Worm (Caenorhabditis elegans): ENCODE results near the gene tag-164.
A peak's percentile ranks its signal among the peaks of the same experiment; 100 is the strongest.

Gene tag-164

DNA sequence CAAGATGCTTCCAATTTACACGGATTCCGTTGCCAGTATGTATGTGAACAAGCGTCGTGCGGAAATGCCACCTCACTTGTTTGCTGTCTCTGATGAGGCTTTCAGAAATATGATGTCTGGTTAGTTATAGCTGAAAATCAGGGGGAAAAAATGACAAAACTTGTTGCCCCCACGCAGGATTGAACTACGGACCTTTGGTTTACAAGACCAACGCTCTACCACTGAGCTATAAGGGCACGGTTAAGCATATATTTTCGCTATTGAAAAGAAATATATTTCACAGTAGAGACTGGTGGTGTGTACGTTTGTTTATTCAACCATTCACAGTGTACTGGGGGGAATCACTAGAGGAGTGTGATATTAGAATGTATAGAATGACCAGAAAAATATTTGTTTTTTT is 48.1 kb upstream of the tag-164 start (continued):
- TF ChIP-seq nhr-102 (tag; optimal IDR thresholded peaks at IDR 0.05), result no peak
- TF ChIP-seq mes-2 (tag; optimal IDR thresholded peaks at IDR 0.05; ENCODE audit: poor library complexity, severe bottlenecking), result peak; percentile 40
- peak; percentile 28 for TF ChIP-seq F49E8.2 (tag; optimal IDR thresholded peaks at IDR 0.05; ENCODE audit: borderline replicate concordance)
- TF ChIP-seq tra-1 (GFP tag; IDR thresholded peaks at IDR 0.05), result 0 out of 2 replicates have a peak, but pooled peaks have one; percentile 12
- no peak for TF ChIP-seq attf-4 (tag; optimal IDR thresholded peaks at IDR 0.05)
- peak; percentile 28 for TF ChIP-seq spr-3 (GFP tag; optimal IDR thresholded peaks at IDR 0.05)
- TF ChIP-seq aha-1 (tag), result no peak
- TF ChIP-seq ces-1 (GFP tag; optimal IDR thresholded peaks at IDR 0.05), result no peak
- no peak for TF ChIP-seq F37D6.2 (tag; optimal IDR thresholded peaks at IDR 0.05)
- TF ChIP-seq ctbp-1 (GFP tag; IDR thresholded peaks at IDR 0.05), result no peak
- no peak for TF ChIP-seq skn-1 (tag; optimal IDR thresholded peaks at IDR 0.05)
- no peak for TF ChIP-seq nhr-111 (GFP tag; optimal IDR thresholded peaks at IDR 0.05)
- no peak for TF ChIP-seq madf-5 (GFP tag; IDR thresholded peaks at IDR 0.05)
- TF ChIP-seq mdl-1 (tag; optimal IDR thresholded peaks at IDR 0.05), result no peak
- no peak for TF ChIP-seq hif-1 (tag; optimal IDR thresholded peaks at IDR 0.05)
- TF ChIP-seq nhr-10 (tag; optimal IDR thresholded peaks at IDR 0.05), result no peak
- no peak for TF ChIP-seq lin-39 (tag; optimal IDR thresholded peaks at IDR 0.05)
- TF ChIP-seq aly-2 (tag; optimal IDR thresholded peaks at IDR 0.05), result no peak
- TF ChIP-seq D1046.2 (GFP tag; IDR thresholded peaks at IDR 0.05), result no peak
- peak; percentile 9 for TF ChIP-seq spr-1 (tag; optimal IDR thresholded peaks at IDR 0.05)
- no peak for TF ChIP-seq daf-19 (GFP tag; conservative IDR thresholded peaks at IDR 0.05)
- TF ChIP-seq hlh-11 (tag; optimal IDR thresholded peaks at IDR 0.05), result no peak
- no peak for TF ChIP-seq zag-1 (tag; optimal IDR thresholded peaks at IDR 0.05)
- no peak for TF ChIP-seq set-16 (GFP tag; IDR thresholded peaks at IDR 0.05)
- peak in 1 of 2 experiments; percentile 42 for TF ChIP-seq daf-16 (GFP tag; optimal IDR thresholded peaks at IDR 0.05)
- TF ChIP-seq daf-16 (tag; optimal IDR thresholded peaks at IDR 0.05), result no peak
- TF ChIP-seq lsy-2 (tag; optimal IDR thresholded peaks at IDR 0.05), result no peak
- TF ChIP-seq ceh-82 (tag; optimal IDR thresholded peaks at IDR 0.05), result no peak
- TF ChIP-seq ztf-11 (tag; optimal IDR thresholded peaks at IDR 0.05), result no peak
- no peak for TF ChIP-seq zfp-2 (tag; optimal IDR thresholded peaks at IDR 0.05)
- TF ChIP-seq sdz-12 (GFP tag; optimal IDR thresholded peaks at IDR 0.05), result no peak
- TF ChIP-seq ceh-28 (tag; optimal IDR thresholded peaks at IDR 0.05), result no peak
- no peak for TF ChIP-seq zfp-3 (GFP tag; conservative IDR thresholded peaks at IDR 0.05)
- no peak for TF ChIP-seq ztf-7 (tag; optimal IDR thresholded peaks at IDR 0.05)
- no peak for TF ChIP-seq dve-1 (tag; optimal IDR thresholded peaks at IDR 0.05; ENCODE audit: insufficient read depth)
- TF ChIP-seq unc-39 (tag; optimal IDR thresholded peaks at IDR 0.05), result no peak
- TF ChIP-seq hmg-1.1 (GFP tag; IDR thresholded peaks at IDR 0.05), result no peak
- TF ChIP-seq hlh-30 (tag; optimal IDR thresholded peaks at IDR 0.05; ENCODE audit: insufficient read depth), result no peak
- TF ChIP-seq madf-9 (GFP tag; conservative IDR thresholded peaks at IDR 0.05), result no peak; the same call in 1 of the 2 replicates
- TF ChIP-seq gei-8 (GFP tag; optimal IDR thresholded peaks at IDR 0.05), result no peak
- TF ChIP-seq ZK546.5 (tag; optimal IDR thresholded peaks at IDR 0.05), result no peak
- no peak for TF ChIP-seq tag-97 (GFP tag; IDR thresholded peaks at IDR 0.05)
- TF ChIP-seq dpl-1 (GFP tag; optimal IDR thresholded peaks at IDR 0.05), result no peak
- no peak for TF ChIP-seq Y5F2A.4 (GFP tag; optimal IDR thresholded peaks at IDR 0.05)
- peak; percentile 62; the same call in 1 of the 2 replicates for TF ChIP-seq vab-7 (GFP tag; IDR thresholded peaks at IDR 0.05)
- TF ChIP-seq rbr-2 (tag; optimal IDR thresholded peaks at IDR 0.05), result no peak
- peak; percentile 59; the same call in 1 of the 2 replicates for TF ChIP-seq F44E2.7 (GFP tag; IDR thresholded peaks at IDR 0.05)
- TF ChIP-seq fos-1 (tag; optimal IDR thresholded peaks at IDR 0.05), result no peak
- TF ChIP-seq php-3 (GFP tag; IDR thresholded peaks at IDR 0.05), result no peak
- no peak for TF ChIP-seq zip-11 (GFP tag; IDR thresholded peaks at IDR 0.05)
- no peak for TF ChIP-seq dmd-6 (GFP tag; IDR thresholded peaks at IDR 0.05)
- peak; percentile 41; the same call in 1 of the 2 replicates for TF ChIP-seq ceh-44 (GFP tag; IDR thresholded peaks at IDR 0.05)
